Worm (Caenorhabditis elegans): Measurements from ENCODE around the gene K05G3.2.

ce11 chrX:16494630-16495029 lies at the start of gene K05G3.2:
- no peak for TF ChIP-seq scrt-1 (GFP tag; IDR thresholded peaks at IDR 0.05)
- no peak for TF ChIP-seq ama-1 (optimal IDR thresholded peaks at IDR 0.05)
- TF ChIP-seq ets-7 (tag; optimal IDR thresholded peaks at IDR 0.05), result no peak
- no peak for TF ChIP-seq sea-1 (GFP tag; conservative IDR thresholded peaks at IDR 0.05)
- TF ChIP-seq hmbx-1 (tag; optimal IDR thresholded peaks at IDR 0.05), result no peak
- no peak for TF ChIP-seq pes-1 (GFP tag; IDR thresholded peaks at IDR 0.05)

Data from whole organism, early embryonic.